Worm (Caenorhabditis elegans) whole organism, L4 larva: Measurements from ENCODE around the gene clec-173.

Experiments used
- D1046.2 ChIP-seq: fragments of 200-800 bp; sonication (Bioruptor generic); IDR thresholded peaks from 2 replicates; pipeline ENCODE4 v1.3.6; 2022; ENCODE audit warnings: missing genetic modification characterization, missing compliant biosample characterization
- F10B5.3 ChIP-seq: sonication (generic microtip); optimal IDR thresholded peaks from 2 replicates; lab custom pipeline; 2016; ENCODE audit warnings: mild to moderate bottlenecking, missing genetic modification characterization, missing compliant biosample characterization
- F26F4.8 ChIP-seq: fragments of 200-800 bp; sonication (Bioruptor generic); conservative IDR thresholded peaks from 2 replicates; pipeline ENCODE4 v1.3.6; 2022; ENCODE audit warnings: missing genetic modification characterization, missing compliant biosample characterization
- F37D6.2 ChIP-seq: sonication (generic microtip); optimal IDR thresholded peaks from 2 replicates; lab custom pipeline; 2016; ENCODE audit warnings: mild to moderate bottlenecking, missing genetic modification characterization, missing compliant biosample characterization
- R02D3.7 ChIP-seq: fragments of 150-350 bp; sonication (generic microtip); optimal IDR thresholded peaks from 3 replicates; lab custom pipeline; 2014; ENCODE audit warnings: missing biosample characterization, missing genetic modification characterization
- T20F7.1 ChIP-seq: fragments of 200-800 bp; sonication (Bioruptor generic); optimal IDR thresholded peaks from 2 replicates; lab custom pipeline; 2018; ENCODE audit warnings: mild to moderate bottlenecking, missing genetic modification characterization, missing compliant biosample characterization
- Y105C5A.15 ChIP-seq: fragments of 200-800 bp; sonication (Bioruptor generic); IDR thresholded peaks from 2 replicates; pipeline ENCODE4 v1.3.6; 2022; ENCODE audit warnings: missing genetic modification characterization, missing compliant biosample characterization
- Y48G9A.11 ChIP-seq: fragments of 200-800 bp; sonication (Bioruptor generic); IDR thresholded peaks from 2 replicates; pipeline ENCODE4 v1.3.6; 2022; ENCODE audit warnings: missing genetic modification reagents, missing genetic modification characterization, missing compliant biosample characterization
- ZK546.5 ChIP-seq, 2 experiments: sonication (generic microtip); optimal IDR thresholded peaks; 2 replicates each; lab custom pipeline; 2017; ENCODE audit warnings: missing biosample characterization in 2 of 2, missing genetic modification characterization in 2 of 2
- aha-1 ChIP-seq: fragments of 150-350 bp; peaks from one replicate; lab custom pipeline; 2014; ENCODE audit warnings: missing biosample characterization, missing genetic modification characterization
- ama-1 ChIP-seq: fragments of 150-350 bp; optimal IDR thresholded peaks from 2 replicates; lab custom pipeline; 2014; ENCODE audit warnings: inconsistent platforms, mixed read lengths
- attf-4 ChIP-seq: sonication (generic microtip); optimal IDR thresholded peaks from 3 replicates; lab custom pipeline; 2017; ENCODE audit warnings: missing biosample characterization, missing genetic modification characterization
- ceh-28 ChIP-seq: fragments of 150-350 bp; optimal IDR thresholded peaks from 2 replicates; lab custom pipeline; 2014; ENCODE audit warnings: missing biosample characterization, missing genetic modification reagents, missing genetic modification characterization
- ceh-62 ChIP-seq: sonication (generic microtip); optimal IDR thresholded peaks from 2 replicates; lab custom pipeline; 2017; ENCODE audit warnings: missing biosample characterization, missing genetic modification characterization
- ceh-82 ChIP-seq: sonication (generic microtip); optimal IDR thresholded peaks from 2 replicates; lab custom pipeline; 2017; ENCODE audit warnings: missing biosample characterization, missing genetic modification characterization
- daf-12 ChIP-seq: fragments of 150-350 bp; optimal IDR thresholded peaks from 2 replicates; lab custom pipeline; 2014; ENCODE audit warnings: missing biosample characterization, missing genetic modification reagents, missing genetic modification characterization
- daf-19 ChIP-seq: fragments of 200-800 bp; sonication (Bioruptor generic); conservative IDR thresholded peaks from 2 replicates; pipeline ENCODE4 v1.3.6; 2022; ENCODE audit warnings: missing genetic modification characterization, missing compliant biosample characterization
- daf-8 ChIP-seq: fragments of 200-800 bp; sonication (Bioruptor generic); IDR thresholded peaks from 2 replicates; pipeline ENCODE4 v1.3.6; 2022; ENCODE audit warnings: missing genetic modification characterization, missing compliant biosample characterization
- duxl-1 ChIP-seq: sonication (generic microtip); optimal IDR thresholded peaks from 2 replicates; lab custom pipeline; 2016; ENCODE audit warnings: mild to moderate bottlenecking, missing genetic modification characterization, moderate library complexity, missing compliant biosample characterization; ENCODE audit not compliant: poor library complexity
- dve-1 ChIP-seq: sonication (generic microtip); optimal IDR thresholded peaks from 2 replicates; lab custom pipeline; 2017; ENCODE audit warnings: antibody characterized with exemption, mild to moderate bottlenecking, missing genetic modification characterization, missing compliant biosample characterization; ENCODE audit not compliant: insufficient read depth
- egl-27 ChIP-seq: sonication (generic microtip); optimal IDR thresholded peaks from 3 replicates; lab custom pipeline; 2017; ENCODE audit warnings: missing biosample characterization, missing genetic modification reagents, missing genetic modification characterization
- hif-1 ChIP-seq, 2 experiments: sonication (generic microtip); optimal IDR thresholded peaks; 2 replicates each; lab custom pipeline; 2016 to 2017; ENCODE audit warnings: missing compliant biosample characterization in 2 of 2, missing genetic modification characterization in 2 of 2, missing genetic modification reagents in 2 of 2, missing genotype in 2 of 2, mild to moderate bottlenecking in 1 of 2
- hlh-11 ChIP-seq: fragments of 200-800 bp; sonication (Bioruptor generic); optimal IDR thresholded peaks from 2 replicates; lab custom pipeline; 2018; ENCODE audit warnings: mild to moderate bottlenecking, missing genetic modification characterization, missing compliant biosample characterization
- lin-39 ChIP-seq: fragments of 150-350 bp; optimal IDR thresholded peaks from 2 replicates; lab custom pipeline; 2014; ENCODE audit warnings: missing biosample characterization, missing genetic modification reagents, missing genetic modification characterization
- lir-3 ChIP-seq: sonication (generic microtip); optimal IDR thresholded peaks from 2 replicates; lab custom pipeline; 2016; ENCODE audit warnings: mild to moderate bottlenecking, missing genetic modification characterization, missing compliant biosample characterization
- mdl-1 ChIP-seq, 2 experiments: fragments of 150-350 bp in 1 of 2; sonication (generic microtip) in 1 of 2; optimal IDR thresholded peaks; 2 replicates each; lab custom pipeline; 2014 to 2017; ENCODE audit warnings: missing biosample characterization in 2 of 2, missing genetic modification characterization in 2 of 2
- mep-1 ChIP-seq: fragments of 150-350 bp; sonication (generic microtip); optimal IDR thresholded peaks from 3 replicates; lab custom pipeline; 2014; ENCODE audit warnings: missing biosample characterization, missing genetic modification characterization
- mes-2 ChIP-seq: sonication (generic microtip); optimal IDR thresholded peaks from 2 replicates; lab custom pipeline; 2016; ENCODE audit warnings: missing genotype, mild to moderate bottlenecking, missing genetic modification characterization, missing compliant biosample characterization; ENCODE audit not compliant: poor library complexity, severe bottlenecking
- nhr-11 ChIP-seq: fragments of 150-350 bp; optimal IDR thresholded peaks from 2 replicates; lab custom pipeline; 2014; ENCODE audit warnings: missing biosample characterization, missing genetic modification characterization
- nhr-111 ChIP-seq: fragments of 200-800 bp; sonication (Bioruptor generic); optimal IDR thresholded peaks from 2 replicates; lab custom pipeline; 2018; ENCODE audit warnings: mild to moderate bottlenecking, missing genetic modification characterization, missing compliant biosample characterization
- nhr-25 ChIP-seq: sonication (generic microtip); optimal IDR thresholded peaks from 2 replicates; lab custom pipeline; 2017; ENCODE audit warnings: missing genetic modification characterization, mild to moderate bottlenecking, missing compliant biosample characterization, antibody characterized with exemption, moderate library complexity, borderline replicate concordance; ENCODE audit not compliant: insufficient read depth
- nhr-28 ChIP-seq: fragments of 150-350 bp; optimal IDR thresholded peaks from 2 replicates; lab custom pipeline; 2014; ENCODE audit warnings: missing biosample characterization, missing genetic modification characterization
- nhr-41 ChIP-seq: fragments of 200-800 bp; sonication (Bioruptor generic); IDR thresholded peaks from 2 replicates; pipeline ENCODE4 v1.3.6; 2022; ENCODE audit warnings: missing genetic modification reagents, missing genetic modification characterization, missing compliant biosample characterization
- nhr-42 ChIP-seq: fragments of 200-800 bp; sonication (Bioruptor generic); IDR thresholded peaks from 2 replicates; pipeline ENCODE4 v1.3.6; 2022; ENCODE audit warnings: missing genetic modification characterization, missing compliant biosample characterization
- nhr-48 ChIP-seq: sonication (generic microtip); optimal IDR thresholded peaks from 2 replicates; lab custom pipeline; 2016; ENCODE audit warnings: mild to moderate bottlenecking, missing genetic modification characterization, missing compliant biosample characterization
- nhr-6 ChIP-seq: fragments of 150-350 bp; optimal IDR thresholded peaks from 2 replicates; lab custom pipeline; 2014; ENCODE audit warnings: missing biosample characterization, missing genetic modification characterization
- nhr-76 ChIP-seq: fragments of 150-350 bp; optimal IDR thresholded peaks from 2 replicates; lab custom pipeline; 2014; ENCODE audit warnings: missing biosample characterization, missing genetic modification characterization
- pha-4 ChIP-seq, 2 experiments: fragments of 150-350 bp in 1 of 2; fragments of 200-800 bp in 1 of 2; sonication (Bioruptor generic) in 1 of 2; IDR thresholded peaks in 1 of 2; optimal IDR thresholded peaks in 1 of 2; 2 replicates each; pipeline versions ENCODE4 v1.3.6 to Lab custom; 2014 to 2022; ENCODE audit warnings: missing genetic modification characterization in 2 of 2, missing genetic modification reagents in 2 of 2, missing biosample characterization in 1 of 2, missing compliant biosample characterization in 1 of 2
- php-3 ChIP-seq: fragments of 200-800 bp; sonication (Bioruptor generic); IDR thresholded peaks from 2 replicates; pipeline ENCODE4 v1.3.6; 2022; ENCODE audit warnings: missing genetic modification reagents, missing genetic modification characterization, missing compliant biosample characterization
- saeg-2 ChIP-seq: fragments of 200-800 bp; sonication (Bioruptor generic); IDR thresholded peaks from 2 replicates; pipeline ENCODE4 v1.3.6; 2022; ENCODE audit warnings: missing genetic modification reagents, missing genetic modification characterization, missing compliant biosample characterization
- set-16 ChIP-seq: fragments of 200-800 bp; sonication (Bioruptor generic); IDR thresholded peaks from 2 replicates; pipeline ENCODE4 v1.3.6; 2022; ENCODE audit warnings: missing genetic modification reagents, missing genetic modification characterization, missing compliant biosample characterization
- skn-1 ChIP-seq: fragments of 150-350 bp; optimal IDR thresholded peaks from 2 replicates; lab custom pipeline; 2014; ENCODE audit warnings: missing biosample characterization, missing genetic modification characterization
- snpc-4 ChIP-seq: fragments of 150-350 bp; optimal IDR thresholded peaks from 2 replicates; lab custom pipeline; 2014; ENCODE audit warnings: missing biosample characterization, missing genetic modification characterization
- spr-1 ChIP-seq: sonication (generic microtip); optimal IDR thresholded peaks from 2 replicates; lab custom pipeline; 2016; ENCODE audit warnings: mild to moderate bottlenecking, missing genetic modification characterization, missing compliant biosample characterization
- spr-3 ChIP-seq: fragments of 200-800 bp; sonication (Bioruptor generic); optimal IDR thresholded peaks from 2 replicates; lab custom pipeline; 2018; ENCODE audit warnings: mild to moderate bottlenecking, missing genetic modification characterization, missing compliant biosample characterization
- tag-97 ChIP-seq: fragments of 200-800 bp; sonication (Bioruptor generic); IDR thresholded peaks from 2 replicates; pipeline ENCODE4 v1.3.6; 2022; ENCODE audit warnings: missing genetic modification characterization, missing compliant biosample characterization
- tra-1 ChIP-seq: fragments of 200-800 bp; sonication (Bioruptor generic); IDR thresholded peaks from 2 replicates; pipeline ENCODE4 v1.3.6; 2022; ENCODE audit warnings: missing genetic modification reagents, missing genetic modification characterization, missing compliant biosample characterization
- unc-39 ChIP-seq: sonication (generic microtip); optimal IDR thresholded peaks from 2 replicates; lab custom pipeline; 2017; ENCODE audit warnings: missing biosample characterization, missing genetic modification characterization
- zfp-2 ChIP-seq: sonication (generic microtip); optimal IDR thresholded peaks from 2 replicates; lab custom pipeline; 2016; ENCODE audit warnings: mild to moderate bottlenecking, missing genetic modification characterization, missing compliant biosample characterization
- zip-11 ChIP-seq: fragments of 200-800 bp; sonication (Bioruptor generic); IDR thresholded peaks from 2 replicates; pipeline ENCODE4 v1.3.6; 2022; ENCODE audit warnings: missing genetic modification characterization, missing compliant biosample characterization
- zip-2 ChIP-seq: fragments of 150-350 bp; optimal IDR thresholded peaks from 2 replicates; lab custom pipeline; 2014; ENCODE audit warnings: missing biosample characterization, missing genetic modification characterization

clec-173 gene

ce11 chrIV:3227549-3228139 is 39.8 kb downstream of the clec-173 start (continued):
- 0 out of 2 replicates have a peak, but pooled peaks have one; percentile 5 for TF ChIP-seq set-16 (GFP tag; lab: Robert Waterston, UW)
- peak in 1 of 2 experiments; percentile 81 for TF ChIP-seq mdl-1 (tag; optimal IDR thresholded peaks at IDR 0.05; lab: Kevin White, UChicago)
- no peak for TF ChIP-seq attf-4 (tag; lab: Kevin White, UChicago)
- no peak for TF ChIP-seq nhr-41 (GFP tag; lab: Robert Waterston, UW)
- peak; percentile 72 for TF ChIP-seq aha-1 (tag; lab: Kevin White, UChicago)
- no peak for TF ChIP-seq snpc-4 (tag; lab: Kevin White, UChicago)
- TF ChIP-seq zip-2 (tag; lab: Kevin White, UChicago), result no peak
- peak; percentile 99 for TF ChIP-seq nhr-28 (tag; lab: Kevin White, UChicago)
- TF ChIP-seq ceh-28, result peak; percentile 55
- TF ChIP-seq tag-97, result no peak
- TF ChIP-seq tra-1 (GFP tag; lab: Robert Waterston, UW), result 0 out of 2 replicates have a peak, but pooled peaks have one; percentile 28
- TF ChIP-seq zip-11 (GFP tag; lab: Robert Waterston, UW), result no peak
- TF ChIP-seq spr-3 (GFP tag; lab: Kevin White, UChicago), result no peak
- TF ChIP-seq duxl-1 (tag; lab: Kevin White, UChicago), result no peak
- no peak for TF ChIP-seq saeg-2 (GFP tag; lab: Robert Waterston, UW)
- peak; percentile 60 for TF ChIP-seq mes-2 (tag; lab: Kevin White, UChicago)
- no peak for TF ChIP-seq ama-1 (lab: Kevin White, UChicago)
- peak; percentile 72 for TF ChIP-seq nhr-48 (tag; lab: Kevin White, UChicago)
- TF ChIP-seq mep-1, result peak; percentile 86
- TF ChIP-seq skn-1 (tag; lab: Kevin White, UChicago), result no peak
- peak; percentile 97 for TF ChIP-seq dve-1 (tag; lab: Kevin White, UChicago)
- TF ChIP-seq hlh-11 (tag; lab: Kevin White, UChicago), result peak; percentile 96
- TF ChIP-seq lin-39 (tag; lab: Kevin White, UChicago), result no peak
- TF ChIP-seq nhr-11 (tag; lab: Kevin White, UChicago), result no peak
- no peak for TF ChIP-seq ceh-82 (tag; lab: Kevin White, UChicago)
- TF ChIP-seq Y48G9A.11 (GFP tag; lab: Robert Waterston, UW), result no peak
- no peak for TF ChIP-seq R02D3.7 (tag; lab: Kevin White, UChicago)
- no peak for TF ChIP-seq nhr-42
- no peak for TF ChIP-seq daf-8 (GFP tag; lab: Robert Waterston, UW)
- no peak for TF ChIP-seq T20F7.1 (GFP tag; lab: Kevin White, UChicago)
- TF ChIP-seq egl-27, result no peak
- TF ChIP-seq daf-19, result no peak
- TF ChIP-seq nhr-6 (tag; lab: Kevin White, UChicago), result peak; percentile 94
- peak in 1 of 2 experiments; percentile 47 for TF ChIP-seq hif-1 (tag; optimal IDR thresholded peaks at IDR 0.05; lab: Kevin White, UChicago)
- no peak for TF ChIP-seq ceh-62 (tag; lab: Kevin White, UChicago)
- TF ChIP-seq nhr-111 (GFP tag; lab: Kevin White, UChicago), result no peak
- TF ChIP-seq lir-3 (tag; lab: Kevin White, UChicago), result no peak
- no peak for TF ChIP-seq Y105C5A.15 (GFP tag; lab: Robert Waterston, UW)
- TF ChIP-seq nhr-76 (tag; lab: Kevin White, UChicago), result no peak
- TF ChIP-seq F10B5.3, result no peak
- TF ChIP-seq F26F4.8 (GFP tag; lab: Robert Waterston, UW), result no peak
- TF ChIP-seq daf-12 (tag; lab: Kevin White, UChicago), result no peak
- TF ChIP-seq unc-39 (tag; lab: Kevin White, UChicago), result no peak
- no peak for TF ChIP-seq ZK546.5 (tag; optimal IDR thresholded peaks at IDR 0.05; lab: Kevin White, UChicago)
- peak; percentile 5 for TF ChIP-seq nhr-25
- TF ChIP-seq php-3, result peak; percentile 35; the same call in 1 of the 2 replicates
- peak; percentile 37 for TF ChIP-seq spr-1 (tag; lab: Kevin White, UChicago)
- TF ChIP-seq D1046.2 (GFP tag; lab: Robert Waterston, UW), result no peak
- TF ChIP-seq F37D6.2 (tag; lab: Kevin White, UChicago), result no peak
- no peak; the same call in 1 of the 2 replicates for TF ChIP-seq pha-4 (GFP tag; IDR thresholded peaks at IDR 0.05; lab: Robert Waterston, UW)
- peak; percentile 84 for TF ChIP-seq pha-4 (tag; optimal IDR thresholded peaks at IDR 0.05; lab: Kevin White, UChicago)
- TF ChIP-seq zfp-2 (tag; lab: Kevin White, UChicago), result no peak
